Worm (Caenorhabditis elegans): Measurements from ENCODE around the gene K08A2.2.

K08A2.2 gene

ce11 chrII:2958308-2958707 lies 33.1 kb upstream of the K08A2.2 start, which contains the start of gene srw-60:
srw-60 (plus strand) TSS chrII:2958608.
- TF ChIP-seq T23F11.4 (GFP tag; optimal IDR thresholded peaks at IDR 0.05) (no peak), hlh-30 (tag; optimal IDR thresholded peaks at IDR 0.05; ENCODE audit: insufficient read depth) (no peak), fkh-10 (GFP tag; optimal IDR thresholded peaks at IDR 0.05) (no peak), dmd-4 (tag; optimal IDR thresholded peaks at IDR 0.05; ENCODE audit: borderline replicate concordance) (no peak), rnt-1 (tag; optimal IDR thresholded peaks at IDR 0.05) (no peak), gmeb-2 (tag; optimal IDR thresholded peaks at IDR 0.05) (no peak), ama-1 (optimal IDR thresholded peaks at IDR 0.05) (no peak), madf-2 (tag; optimal IDR thresholded peaks at IDR 0.05) (no peak), nfya-1 (tag; optimal IDR thresholded peaks at IDR 0.05) (no peak), ceh-19 (GFP tag; optimal IDR thresholded peaks at IDR 0.05) (no peak), syd-9 (tag; optimal IDR thresholded peaks at IDR 0.05) (no peak), ceh-31 (tag; optimal IDR thresholded peaks at IDR 0.05) (no peak), tbx-7 (tag; optimal IDR thresholded peaks at IDR 0.05) (no peak), pat-9 (tag; optimal IDR thresholded peaks at IDR 0.05) (no peak)

ce11 chrII:2962531-2963164 lies 28.8 kb upstream of the K08A2.2 start:
- peak; percentile 64 for TF ChIP-seq unc-42 (tag; optimal IDR thresholded peaks at IDR 0.05)
- TF ChIP-seq ceh-22 (tag; optimal IDR thresholded peaks at IDR 0.05), result no peak
- TF ChIP-seq ceh-19 (GFP tag; optimal IDR thresholded peaks at IDR 0.05), result no peak
- TF ChIP-seq hlh-30 (tag; optimal IDR thresholded peaks at IDR 0.05; ENCODE audit: insufficient read depth), result peak; percentile 69
- TF ChIP-seq nhr-11 (tag; optimal IDR thresholded peaks at IDR 0.05), result no peak

DNA sequence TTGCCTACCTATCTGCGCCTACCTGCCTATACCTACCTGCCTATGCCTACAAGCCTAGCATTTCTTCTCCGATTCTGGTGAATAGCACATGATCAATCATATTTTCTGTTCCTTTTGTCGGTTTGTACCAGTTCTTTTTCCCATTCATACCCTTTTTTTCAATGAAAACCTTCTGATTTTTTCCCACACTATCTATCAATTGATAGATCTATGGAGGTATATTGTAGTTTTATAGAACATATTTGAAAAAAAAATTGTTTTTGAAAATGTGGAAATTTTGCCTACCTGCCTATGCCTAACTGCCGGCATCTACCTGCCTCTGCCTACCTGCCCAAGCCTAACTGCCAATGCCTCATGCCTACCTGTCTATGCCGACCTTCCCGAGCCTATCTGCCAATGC lies 27.8 kb upstream of the K08A2.2 start:
- TF ChIP-seq ceh-48 (tag; optimal IDR thresholded peaks at IDR 0.05), result no peak
- no peak for TF ChIP-seq lin-11 (tag; optimal IDR thresholded peaks at IDR 0.05)
- no peak for TF ChIP-seq ceh-2 (tag; optimal IDR thresholded peaks at IDR 0.05)
- TF ChIP-seq dmd-4 (tag; optimal IDR thresholded peaks at IDR 0.05; ENCODE audit: borderline replicate concordance), result no peak
- TF ChIP-seq pax-1 (tag; optimal IDR thresholded peaks at IDR 0.05), result no peak
- TF ChIP-seq lim-6 (tag; optimal IDR thresholded peaks at IDR 0.05), result no peak
- TF ChIP-seq rnt-1 (tag; optimal IDR thresholded peaks at IDR 0.05), result no peak
- TF ChIP-seq ceh-24 (tag; optimal IDR thresholded peaks at IDR 0.05), result no peak
- TF ChIP-seq gmeb-2 (tag; optimal IDR thresholded peaks at IDR 0.05), result no peak
- no peak for TF ChIP-seq F13H6.1 (tag; optimal IDR thresholded peaks at IDR 0.05)
- no peak for TF ChIP-seq eyg-1 (tag; optimal IDR thresholded peaks at IDR 0.05)
- TF ChIP-seq zip-5 (tag; optimal IDR thresholded peaks at IDR 0.05), result no peak
- TF ChIP-seq pag-3 (tag; optimal IDR thresholded peaks at IDR 0.05; ENCODE audit: borderline replicate concordance), result no peak
- TF ChIP-seq T23F11.4 (GFP tag; optimal IDR thresholded peaks at IDR 0.05), result no peak
- TF ChIP-seq sox-4 (tag; optimal IDR thresholded peaks at IDR 0.05), result no peak
- no peak for TF ChIP-seq nhr-11 (tag; optimal IDR thresholded peaks at IDR 0.05)
- no peak for TF ChIP-seq hlh-30 (tag; optimal IDR thresholded peaks at IDR 0.05; ENCODE audit: insufficient read depth)
- TF ChIP-seq hlh-15 (tag; optimal IDR thresholded peaks at IDR 0.05), result no peak
- no peak for TF ChIP-seq hlh-8 (tag; optimal IDR thresholded peaks at IDR 0.05)

- no peak for TF ChIP-seq C08G9.2 (tag; optimal IDR thresholded peaks at IDR 0.05)
- TF ChIP-seq pqm-1 (tag; optimal IDR thresholded peaks at IDR 0.05), result no peak
- TF ChIP-seq pha-4 (tag; optimal IDR thresholded peaks at IDR 0.05), result no peak
- no peak for TF ChIP-seq hlh-6 (tag; optimal IDR thresholded peaks at IDR 0.05)
- TF ChIP-seq hlh-13 (GFP tag; optimal IDR thresholded peaks at IDR 0.05), result no peak
- TF ChIP-seq C38D4.7 (GFP tag; optimal IDR thresholded peaks at IDR 0.05), result no peak
- no peak for TF ChIP-seq ceh-30 (tag; optimal IDR thresholded peaks at IDR 0.05)
- no peak for TF ChIP-seq nfya-1 (tag; optimal IDR thresholded peaks at IDR 0.05)
- no peak for TF ChIP-seq fax-1 (tag; optimal IDR thresholded peaks at IDR 0.05)
- no peak for TF ChIP-seq dmd-4 (tag; optimal IDR thresholded peaks at IDR 0.05; ENCODE audit: borderline replicate concordance)
Observed at ce11 chrII:2965215-2965998, 26.0 kb upstream of the K08A2.2 start.
